Fruit fly (Drosophila melanogaster) whole organism, embryonic: ENCODE results near the gene CG9737.

ENCODE experiments used
- CG10959 ChIP-seq: fragments of 200-800 bp; sonication (Bioruptor generic); IDR thresholded peaks from 2 replicates; pipeline ENCODE4 v1.3.6; 2022; ENCODE audit warnings: missing biosample characterization, missing genetic modification characterization
- bowl ChIP-seq: fragments of 200-800 bp; sonication (Bioruptor generic); IDR thresholded peaks from 2 replicates; pipeline ENCODE4 v1.3.6; 2022; ENCODE audit warnings: missing biosample characterization, missing genetic modification characterization
- exex ChIP-seq: fragments of 200-800 bp; sonication (Bioruptor generic); optimal IDR thresholded peaks from 4 replicates; lab custom pipeline; 2018; ENCODE audit warnings: missing biosample characterization, mild to moderate bottlenecking, missing genetic modification characterization, moderate library complexity

dm6 chr3R:30243262-30243815, at the start of gene CG9737:
- TF ChIP-seq CG10959 (GFP tag; lab: Robert Waterston, UW) (no peak), exex (tag; lab: Kevin White, UChicago) (no peak), bowl (GFP tag; lab: Robert Waterston, UW) (no peak)
